Worm (Caenorhabditis elegans) whole organism, L4/young adult: ENCODE measurements around the gene drh-1.

Experiments
- W03F9.2 ChIP-seq: fragments of 150-350 bp; optimal IDR thresholded peaks from 2 replicates; lab custom pipeline; 2014; ENCODE audit warnings: missing biosample characterization, missing genetic modification characterization
- dao-5 ChIP-seq: sonication (generic microtip); optimal IDR thresholded peaks from 2 replicates; lab custom pipeline; 2016; ENCODE audit warnings: missing genotype, missing genetic modification characterization, moderate library complexity, missing compliant biosample characterization

- no peak for TF ChIP-seq dao-5 (tag; lab: Kevin White, UChicago)
- TF ChIP-seq W03F9.2 (tag; lab: Kevin White, UChicago), result no peak
These were observed 39.4 kb upstream of the drh-1 start for ce11 chrIV:6652479-6653022.
